Fruit fly (Drosophila melanogaster): ENCODE results near the gene CG13078.

The CG13078 gene

dm6 chr2L:19530092-19530491, 33.6 kb upstream of the CG13078 start, which contains the start of gene CG10165:
Gene CG10165 (minus strand): TSS chr2L:19530305.
- peak; percentile 61 for TF ChIP-seq dsx (GFP tag; optimal IDR thresholded peaks at IDR 0.05; ENCODE audit: poor library complexity, severe bottlenecking)
- peak; percentile 81 for TF ChIP-seq fkh (GFP tag; optimal IDR thresholded peaks at IDR 0.05)
- no peak for TF ChIP-seq pdm3 (GFP tag; optimal IDR thresholded peaks at IDR 0.05)

- TF ChIP-seq CG11294 (GFP tag; IDR thresholded peaks at IDR 0.05) (peak; percentile 69), OdsH (GFP tag; optimal IDR thresholded peaks at IDR 0.05) (peak; percentile 88), CG11902 (GFP tag; optimal IDR thresholded peaks at IDR 0.05) (peak; percentile 57), salr (GFP tag; optimal IDR thresholded peaks at IDR 0.05) (peak; percentile 64 to 84), CG6163 (GFP tag; IDR thresholded peaks at IDR 0.05) (peak; percentile 85), fd85E (GFP tag; optimal IDR thresholded peaks at IDR 0.05) (peak; percentile 69), vri (GFP tag; optimal IDR thresholded peaks at IDR 0.05) (peak; percentile 88), CG34406 (GFP tag; optimal IDR thresholded peaks at IDR 0.05) (peak; percentile 75), CG6854 (GFP tag; optimal IDR thresholded peaks at IDR 0.05) (peak; percentile 71), ss (GFP tag; optimal IDR thresholded peaks at IDR 0.05) (peak; percentile 56 to 75), Eip93F (GFP tag; optimal IDR thresholded peaks at IDR 0.05) (peak; percentile 33), CG10631 (GFP tag; optimal IDR thresholded peaks at IDR 0.05) (peak; percentile 74), Eip75B (GFP tag; optimal IDR thresholded peaks at IDR 0.05) (peak; percentile 83), CG15336 (GFP tag; IDR thresholded peaks at IDR 0.05) (peak; percentile 89), net (GFP tag; optimal IDR thresholded peaks at IDR 0.05) (peak; percentile 86), CG11762 (GFP tag; optimal IDR thresholded peaks at IDR 0.05; ENCODE audit: insufficient read depth) (peak; percentile 72), CG3032 (tag; optimal IDR thresholded peaks at IDR 0.05) (peak; percentile 77), Lpt (GFP tag; optimal IDR thresholded peaks at IDR 0.05) (peak; percentile 80), CG1621 (tag; optimal IDR thresholded peaks at IDR 0.05) (peak; percentile 77), Sox14 (GFP tag; optimal IDR thresholded peaks at IDR 0.05) (peak; percentile 87), achi (GFP tag; optimal IDR thresholded peaks at IDR 0.05) (peak; percentile 85), CG6808 (GFP tag; optimal IDR thresholded peaks at IDR 0.05) (peak; percentile 76), Hr4 (GFP tag; optimal IDR thresholded peaks at IDR 0.05) (peak; percentile 92), esn (GFP tag; optimal IDR thresholded peaks at IDR 0.05) (peak; percentile 89), Sox102F (GFP tag; optimal IDR thresholded peaks at IDR 0.05) (peak; percentile 88), Ets21C (GFP tag; optimal IDR thresholded peaks at IDR 0.05) (peak; percentile 64), Met (GFP tag; optimal IDR thresholded peaks at IDR 0.05) (peak; percentile 88), dac (GFP tag; optimal IDR thresholded peaks at IDR 0.05) (peak; percentile 77), Sox15 (GFP tag; optimal IDR thresholded peaks at IDR 0.05) (peak; percentile 61), CG8632 (GFP tag; optimal IDR thresholded peaks at IDR 0.05) (peak; percentile 74), CG31627 (GFP tag; optimal IDR thresholded peaks at IDR 0.05) (peak; percentile 87), topi (GFP tag; optimal IDR thresholded peaks at IDR 0.05) (peak; percentile 84), svp (GFP tag) (peak; percentile 90), CG32006 (GFP tag; optimal IDR thresholded peaks at IDR 0.05) (peak; percentile 91), pdm3 (GFP tag; optimal IDR thresholded peaks at IDR 0.05) (peak; percentile 87), CG6792 (GFP tag; optimal IDR thresholded peaks at IDR 0.05) (peak; percentile 79), CG8119 (GFP tag; IDR thresholded peaks at IDR 0.05) (peak; percentile 83), acj6 (GFP tag; optimal IDR thresholded peaks at IDR 0.05) (peak; percentile 82), dsx (GFP tag; optimal IDR thresholded peaks at IDR 0.05; ENCODE audit: poor library complexity, severe bottlenecking) (peak; percentile 72), fd59A (GFP tag; optimal IDR thresholded peaks at IDR 0.05) (peak; percentile 70), Gug (GFP tag; IDR thresholded peaks at IDR 0.05) (peak; percentile 74), Blimp-1 (GFP tag; optimal IDR thresholded peaks at IDR 0.05) (peak; percentile 39), spab (GFP tag; optimal IDR thresholded peaks at IDR 0.05) (peak; percentile 70), lz (GFP tag; optimal IDR thresholded peaks at IDR 0.05) (peak; percentile 87), fkh (GFP tag; optimal IDR thresholded peaks at IDR 0.05) (peak; percentile 49), CG9139 (GFP tag; optimal IDR thresholded peaks at IDR 0.05) (peak; percentile 51), CG4318 (GFP tag; optimal IDR thresholded peaks at IDR 0.05) (peak; percentile 75), CG6276 (GFP tag; optimal IDR thresholded peaks at IDR 0.05) (peak; percentile 85), CG7368 (GFP tag; optimal IDR thresholded peaks at IDR 0.05) (peak; percentile 77)
These were observed 30.5 kb upstream of the CG13078 start, which contains the start of gene CG33116 for dm6 chr2L:19533247-19533646. Gene CG33116 (plus strand): TSS chr2L:19533479.

Data from whole organism, prepupa.